Fruit fly (Drosophila melanogaster) whole organism, embryonic: ENCODE results near the gene CG11085.
A peak's percentile ranks its signal among the peaks of the same experiment; 100 is the strongest.

Source experiments
- BEAF-32 ChIP-seq: fragments of 200-800 bp; sonication (Bioruptor generic); optimal IDR thresholded peaks from 3 replicates; lab custom pipeline; 2017; ENCODE audit warnings: missing biosample characterization, missing genetic modification characterization, mild to moderate bottlenecking, moderate library complexity, missing genetic modification reagents
- CG11093 ChIP-seq: fragments of 200-800 bp; sonication (Bioruptor generic); IDR thresholded peaks from 3 replicates; pipeline ENCODE4 v1.3.6; 2022; ENCODE audit warnings: missing biosample characterization, missing genetic modification characterization
- CG12391 ChIP-seq: fragments of 200-800 bp; sonication (Bioruptor generic); optimal IDR thresholded peaks from 3 replicates; lab custom pipeline; 2018; ENCODE audit warnings: missing biosample characterization, mild to moderate bottlenecking, missing genetic modification characterization, moderate library complexity
- CG13624 ChIP-seq: fragments of 200-800 bp; sonication (Bioruptor generic); optimal IDR thresholded peaks from 2 replicates; lab custom pipeline; 2016; ENCODE audit warnings: missing biosample characterization, missing genetic modification characterization
- CG13775 ChIP-seq: fragments of 200-800 bp; sonication (Bioruptor generic); optimal IDR thresholded peaks from 3 replicates; lab custom pipeline; 2017; ENCODE audit warnings: missing biosample characterization, mild to moderate bottlenecking, missing genetic modification characterization
- CG14441 ChIP-seq: fragments of 200-800 bp; sonication (Bioruptor generic); IDR thresholded peaks from 2 replicates; pipeline ENCODE4 v1.3.6; 2022; ENCODE audit warnings: missing biosample characterization, missing genetic modification characterization
- CG14710 ChIP-seq: fragments of 200-800 bp; sonication (Bioruptor generic); optimal IDR thresholded peaks from 3 replicates; lab custom pipeline; 2019; ENCODE audit warnings: missing biosample characterization, mild to moderate bottlenecking, missing genetic modification characterization, moderate library complexity
- CG15514 ChIP-seq: fragments of 200-800 bp; sonication (Bioruptor generic); optimal IDR thresholded peaks from 3 replicates; lab custom pipeline; 2017; ENCODE audit warnings: missing biosample characterization, missing genetic modification characterization, mild to moderate bottlenecking, moderate library complexity, missing genetic modification reagents
- CG15601 ChIP-seq: fragments of 200-800 bp; sonication (Bioruptor generic); optimal IDR thresholded peaks from 3 replicates; lab custom pipeline; 2019; ENCODE audit warnings: missing biosample characterization, mild to moderate bottlenecking, missing genetic modification characterization, moderate library complexity
- CG15696 ChIP-seq: fragments of 200-800 bp; sonication (Bioruptor generic); optimal IDR thresholded peaks from 2 replicates; lab custom pipeline; 2019; ENCODE audit warnings: missing biosample characterization, mild to moderate bottlenecking, missing genetic modification characterization, moderate library complexity
- CG17385 ChIP-seq: fragments of 200-800 bp; sonication (Bioruptor generic); optimal IDR thresholded peaks from 3 replicates; lab custom pipeline; 2018; ENCODE audit warnings: missing biosample characterization, mild to moderate bottlenecking, missing genetic modification characterization
- CG17829 ChIP-seq: fragments of 200-800 bp; optimal IDR thresholded peaks from 2 replicates; lab custom pipeline; 2019; ENCODE audit warnings: missing biosample characterization, mild to moderate bottlenecking, missing genetic modification characterization, moderate library complexity
- CG2199 ChIP-seq: fragments of 200-800 bp; sonication (Bioruptor generic); IDR thresholded peaks from 3 replicates; pipeline ENCODE4 v1.3.6; 2022; ENCODE audit warnings: missing biosample characterization, missing genetic modification characterization
- CG30020 ChIP-seq: fragments of 200-800 bp; optimal IDR thresholded peaks from 2 replicates; lab custom pipeline; 2019; ENCODE audit warnings: missing biosample characterization, mild to moderate bottlenecking, missing genetic modification characterization, moderate library complexity
- CG30403 ChIP-seq: fragments of 200-800 bp; sonication (Bioruptor generic); optimal IDR thresholded peaks from 3 replicates; lab custom pipeline; 2016; ENCODE audit warnings: missing biosample characterization, missing genetic modification characterization
- CG5245 ChIP-seq: fragments of 200-800 bp; sonication (Bioruptor generic); optimal IDR thresholded peaks from 3 replicates; lab custom pipeline; 2016; ENCODE audit warnings: missing biosample characterization, missing genetic modification characterization
- CG7839 ChIP-seq: fragments of 200-800 bp; sonication (Bioruptor generic); optimal IDR thresholded peaks from 3 replicates; lab custom pipeline; 2018; ENCODE audit warnings: missing biosample characterization, mild to moderate bottlenecking, missing genetic modification characterization, moderate library complexity
- CG7928 ChIP-seq: fragments of 200-800 bp; sonication (Bioruptor generic); optimal IDR thresholded peaks from 2 replicates; lab custom pipeline; 2017; ENCODE audit warnings: missing biosample characterization, mild to moderate bottlenecking, missing genetic modification characterization
- CG8765 ChIP-seq: fragments of 200-800 bp; sonication (Bioruptor generic); IDR thresholded peaks from 2 replicates; pipeline ENCODE4 v1.3.6; 2022; ENCODE audit warnings: missing biosample characterization, missing genetic modification characterization
- CG9797 ChIP-seq: fragments of 200-800 bp; sonication (Bioruptor generic); optimal IDR thresholded peaks from 3 replicates; lab custom pipeline; 2018; ENCODE audit warnings: missing biosample characterization, mild to moderate bottlenecking, missing genetic modification characterization
- CG9876 ChIP-seq: fragments of 200-800 bp; sonication (Bioruptor generic); optimal IDR thresholded peaks from 2 replicates; lab custom pipeline; 2016; ENCODE audit warnings: missing biosample characterization, missing genetic modification characterization
- D19B ChIP-seq: fragments of 200-800 bp; sonication (Bioruptor generic); optimal IDR thresholded peaks from 2 replicates; lab custom pipeline; 2017; ENCODE audit warnings: missing biosample characterization, mild to moderate bottlenecking, missing genetic modification characterization
- Dref ChIP-seq: fragments of 200-800 bp; sonication (Bioruptor generic); IDR thresholded peaks from 2 replicates; pipeline ENCODE4 v1.3.6; 2022; ENCODE audit warnings: missing biosample characterization, missing genetic modification characterization
- Ets97D ChIP-seq: fragments of 200-800 bp; sonication (Bioruptor generic); optimal IDR thresholded peaks from 3 replicates; lab custom pipeline; 2016; ENCODE audit warnings: missing biosample characterization, missing genetic modification characterization
- HHEX ChIP-seq: fragments of 200-800 bp; sonication (Bioruptor generic); optimal IDR thresholded peaks from 3 replicates; lab custom pipeline; 2017; ENCODE audit warnings: missing biosample characterization, mild to moderate bottlenecking, missing genetic modification characterization, missing genetic modification reagents
- HLH54F ChIP-seq: fragments of 200-800 bp; sonication (Bioruptor generic); optimal IDR thresholded peaks from 3 replicates; lab custom pipeline; 2016; ENCODE audit warnings: missing biosample characterization, missing genetic modification characterization
- Hey ChIP-seq: fragments of 200-800 bp; sonication (Bioruptor generic); optimal IDR thresholded peaks from 3 replicates; lab custom pipeline; 2018; ENCODE audit warnings: missing biosample characterization, mild to moderate bottlenecking, missing genetic modification characterization
- Hsf ChIP-seq: fragments of 200-800 bp; sonication (Bioruptor generic); optimal IDR thresholded peaks from 3 replicates; lab custom pipeline; 2016; ENCODE audit warnings: missing biosample characterization, missing genetic modification characterization
- Jarid2 ChIP-seq: fragments of 200-800 bp; sonication (Bioruptor generic); optimal IDR thresholded peaks from 3 replicates; lab custom pipeline; 2017; ENCODE audit warnings: mild to moderate bottlenecking, missing biosample characterization, missing genetic modification reagents, missing genetic modification characterization
- Lim3 ChIP-seq: fragments of 200-800 bp; sonication (Bioruptor generic); IDR thresholded peaks from 2 replicates; pipeline ENCODE4 v1.3.6; 2022; ENCODE audit warnings: missing biosample characterization, missing genetic modification characterization
- Opbp ChIP-seq: fragments of 200-800 bp; sonication (Bioruptor generic); IDR thresholded peaks from 3 replicates; pipeline ENCODE4 v1.3.6; 2022; ENCODE audit warnings: missing biosample characterization, missing genetic modification characterization; ENCODE audit not compliant: partially characterized antibody
- Rfx ChIP-seq: fragments of 200-800 bp; sonication (Bioruptor generic); IDR thresholded peaks from 2 replicates; pipeline ENCODE4 v1.3.6; 2022; ENCODE audit warnings: missing biosample characterization, missing genetic modification characterization
- Rx ChIP-seq: fragments of 200-800 bp; sonication (Bioruptor generic); IDR thresholded peaks from 2 replicates; pipeline ENCODE4 v1.3.6; 2022; ENCODE audit warnings: missing biosample characterization, missing genetic modification characterization
- Sin3A ChIP-seq: fragments of >200 bp; optimal IDR thresholded peaks from 2 replicates; lab custom pipeline; 2018
- Sry-β ChIP-seq: fragments of 200-800 bp; sonication (Bioruptor generic); optimal IDR thresholded peaks from 2 replicates; lab custom pipeline; 2018; ENCODE audit warnings: missing biosample characterization, mild to moderate bottlenecking, missing genetic modification characterization, moderate library complexity
- Taf1 ChIP-seq: fragments of 200-800 bp; sonication (Bioruptor generic); IDR thresholded peaks from 2 replicates; pipeline ENCODE4 v1.3.6; 2022; ENCODE audit warnings: missing biosample characterization, missing genetic modification characterization
- YL-1 ChIP-seq: fragments of 200-800 bp; sonication (Bioruptor generic); optimal IDR thresholded peaks from 3 replicates; lab custom pipeline; 2017; ENCODE audit warnings: missing biosample characterization, mild to moderate bottlenecking, missing genetic modification characterization
- crp ChIP-seq, 2 experiments: fragments of 200-800 bp; sonication (Bioruptor generic); optimal IDR thresholded peaks; 2 replicates in 1 of 2; 3 replicates in 1 of 2; lab custom pipeline; 2017; ENCODE audit warnings: missing biosample characterization in 2 of 2, missing genetic modification characterization in 2 of 2, mild to moderate bottlenecking in 1 of 2, moderate library complexity in 1 of 2
- dpn ChIP-seq, 2 experiments: fragments of 200-800 bp; sonication (Bioruptor generic); optimal IDR thresholded peaks; 3 replicates each; lab custom pipeline; 2016; ENCODE audit warnings: missing biosample characterization in 2 of 2, missing genetic modification characterization in 2 of 2
- ems ChIP-seq: fragments of 200-800 bp; sonication (Bioruptor generic); optimal IDR thresholded peaks from 3 replicates; lab custom pipeline; 2016; ENCODE audit warnings: missing biosample characterization, missing genetic modification characterization
- ham ChIP-seq: fragments of 200-800 bp; sonication (Bioruptor generic); IDR thresholded peaks from 2 replicates; pipeline ENCODE4 v1.3.6; 2022; ENCODE audit warnings: missing biosample characterization, missing genetic modification characterization
- kah ChIP-seq: fragments of 200-800 bp; sonication (Bioruptor generic); optimal IDR thresholded peaks from 2 replicates; lab custom pipeline; 2018; ENCODE audit warnings: missing biosample characterization, mild to moderate bottlenecking, missing genetic modification characterization
- lab ChIP-seq: fragments of 200-800 bp; sonication (Bioruptor generic); optimal IDR thresholded peaks from 3 replicates; lab custom pipeline; 2017; ENCODE audit warnings: missing biosample characterization, missing genetic modification characterization, mild to moderate bottlenecking, moderate library complexity, missing genetic modification reagents
- phol ChIP-seq: fragments of 200-800 bp; sonication (Bioruptor generic); optimal IDR thresholded peaks from 3 replicates; lab custom pipeline; 2018; ENCODE audit warnings: missing biosample characterization, mild to moderate bottlenecking, missing genetic modification characterization, moderate library complexity
- prd ChIP-seq, 3 experiments: fragments of >200 bp in 2 of 3; fragments of 200-800 bp in 1 of 3; sonication (Bioruptor generic) in 1 of 3; optimal IDR thresholded peaks in 2 of 3; IDR thresholded peaks in 1 of 3; 2 replicates in 2 of 3; 3 replicates in 1 of 3; pipeline versions ENCODE4 v1.3.6 to Lab custom; 2017 to 2022; ENCODE audit warnings: missing biosample characterization in 1 of 3, missing genetic modification characterization in 1 of 3
- row ChIP-seq: fragments of 200-800 bp; sonication (Bioruptor generic); IDR thresholded peaks from 3 replicates; pipeline ENCODE4 v1.3.6; 2022; ENCODE audit warnings: missing biosample characterization, missing genetic modification characterization
- sens ChIP-seq: fragments of 200-800 bp; sonication (Bioruptor generic); peaks from one replicate; lab custom pipeline; 2016; ENCODE audit warnings: missing biosample characterization, missing genetic modification characterization

CG11085 gene

DNA sequence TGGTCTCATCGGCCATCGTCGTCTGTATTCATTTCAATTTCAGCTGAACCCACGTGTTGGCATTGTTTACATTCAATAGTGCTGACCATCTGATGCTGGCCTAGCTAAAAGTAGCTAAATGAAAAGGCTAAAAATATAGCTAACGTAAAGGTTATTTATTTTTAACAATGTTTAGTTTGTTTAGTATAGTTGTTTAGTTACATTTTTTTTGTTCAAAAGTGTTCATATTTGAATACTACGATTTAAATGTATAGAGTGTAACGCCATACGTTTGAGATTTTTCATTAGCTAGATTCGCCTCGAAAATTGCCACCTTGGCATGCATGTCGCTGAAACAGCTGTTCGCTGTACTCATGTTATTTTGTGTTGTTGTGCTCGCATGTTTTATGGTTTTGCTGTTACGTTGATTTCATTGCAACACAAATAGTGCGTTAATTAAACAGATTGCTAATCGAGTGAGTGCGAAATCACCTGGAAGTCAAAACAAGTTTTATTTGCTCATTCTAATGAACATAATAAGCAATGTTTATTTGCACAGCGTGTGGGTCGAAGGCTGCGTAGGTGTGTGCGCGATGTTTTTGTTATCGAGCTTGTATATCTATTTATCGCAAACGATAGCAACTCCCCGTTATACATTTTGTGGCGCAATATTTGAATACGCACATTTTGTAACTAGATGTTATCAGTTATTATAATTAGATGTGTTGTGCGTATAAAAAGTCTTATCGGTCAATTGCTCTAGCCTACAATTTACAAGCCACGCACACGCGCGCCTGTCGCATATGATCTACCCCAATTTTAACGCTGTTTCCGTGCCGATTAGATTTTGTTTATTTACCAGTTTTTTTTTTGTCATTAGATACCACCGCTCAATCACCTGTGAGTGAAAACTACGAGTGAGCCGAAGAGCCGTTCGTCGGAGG is 4.3 kb upstream of the CG11085 start, which contains the start of the genes CG1463 and Fpgs1 (continued):
- TF ChIP-seq CG11093 (0 out of 3 replicates have a peak, but pooled peaks have one; percentile 23), CG14441 (0 out of 2 replicates have a peak, but pooled peaks have one; percentile 10), row (peak; percentile 88), Opbp (GFP tag; lab: Robert Waterston, UW) (peak; percentile 63; the same call in 2 of the 3 replicates), HLH54F (GFP tag; lab: Kevin White, UChicago) (peak; percentile 41), dpn (GFP tag; optimal IDR thresholded peaks at IDR 0.05; lab: Kevin White, UChicago) (peak in 1 of 2 experiments; percentile 8), Lim3 (GFP tag; lab: Robert Waterston, UW) (no peak), CG17385 (GFP tag; lab: Kevin White, UChicago) (peak; percentile 0), CG9797 (GFP tag; lab: Kevin White, UChicago) (peak; percentile 14), CG30403 (GFP tag; lab: Kevin White, UChicago) (peak; percentile 24), CG30020 (tag; lab: Kevin White, UChicago) (peak; percentile 25), CG17829 (peak; percentile 50), Hsf (GFP tag; lab: Kevin White, UChicago) (peak; percentile 3), sens (peak; percentile 83), ham (GFP tag; lab: Robert Waterston, UW) (no peak), CG15601 (tag; lab: Kevin White, UChicago) (no peak), CG15696 (peak; percentile 37), Rx (GFP tag; lab: Robert Waterston, UW) (no peak), D19B (GFP tag; lab: Kevin White, UChicago) (no peak), Hey (tag; lab: Kevin White, UChicago) (peak; percentile 28), CG12391 (tag; lab: Kevin White, UChicago) (peak; percentile 57), Jarid2 (GFP tag; lab: Kevin White, UChicago) (no peak), BEAF-32 (GFP tag; lab: Kevin White, UChicago) (peak; percentile 48), CG14710 (tag; lab: Kevin White, UChicago) (peak; percentile 48), CG9876 (GFP tag; lab: Kevin White, UChicago) (no peak), CG2199 (0 out of 3 replicates have a peak, but pooled peaks have one; percentile 32), CG13775 (GFP tag; lab: Kevin White, UChicago) (peak; percentile 50), CG5245 (GFP tag; lab: Kevin White, UChicago) (no peak), Rfx (peak; percentile 47; the same call in 1 of the 2 replicates), kah (GFP tag; lab: Kevin White, UChicago) (peak; percentile 68), CG7928 (GFP tag; lab: Kevin White, UChicago) (peak; percentile 25), phol (tag; lab: Kevin White, UChicago) (peak; percentile 43), lab (peak; percentile 58), CG7839 (no peak), Dref (GFP tag; lab: Robert Waterston, UW) (peak; percentile 67), Ets97D (GFP tag; lab: Kevin White, UChicago) (peak; percentile 3), HHEX (GFP tag; lab: Kevin White, UChicago) (no peak), Sry-β (GFP tag; lab: Kevin White, UChicago) (peak; percentile 98), Sin3A (peak; percentile 40), YL-1 (peak; percentile 39), CG8765 (GFP tag; lab: Robert Waterston, UW) (no peak), ems (GFP tag; lab: Kevin White, UChicago) (peak; percentile 5), CG13624 (GFP tag; lab: Kevin White, UChicago) (peak; percentile 17), crp (GFP tag; optimal IDR thresholded peaks at IDR 0.05; lab: Kevin White, UChicago) (peak; percentile 19 to 91), Taf1 (GFP tag; lab: Robert Waterston, UW) (no peak), CG15514 (GFP tag; lab: Kevin White, UChicago) (peak; percentile 35), prd (optimal IDR thresholded peaks at IDR 0.05; lab: Kevin White, UChicago) (no peak), prd (GFP tag; IDR thresholded peaks at IDR 0.05; lab: Robert Waterston, UW) (peak; percentile 38; the same call in 1 of the 3 replicates)
